Fruit fly (Drosophila melanogaster): Measurements from ENCODE around the gene Art6.

The Art6 gene

DNA sequence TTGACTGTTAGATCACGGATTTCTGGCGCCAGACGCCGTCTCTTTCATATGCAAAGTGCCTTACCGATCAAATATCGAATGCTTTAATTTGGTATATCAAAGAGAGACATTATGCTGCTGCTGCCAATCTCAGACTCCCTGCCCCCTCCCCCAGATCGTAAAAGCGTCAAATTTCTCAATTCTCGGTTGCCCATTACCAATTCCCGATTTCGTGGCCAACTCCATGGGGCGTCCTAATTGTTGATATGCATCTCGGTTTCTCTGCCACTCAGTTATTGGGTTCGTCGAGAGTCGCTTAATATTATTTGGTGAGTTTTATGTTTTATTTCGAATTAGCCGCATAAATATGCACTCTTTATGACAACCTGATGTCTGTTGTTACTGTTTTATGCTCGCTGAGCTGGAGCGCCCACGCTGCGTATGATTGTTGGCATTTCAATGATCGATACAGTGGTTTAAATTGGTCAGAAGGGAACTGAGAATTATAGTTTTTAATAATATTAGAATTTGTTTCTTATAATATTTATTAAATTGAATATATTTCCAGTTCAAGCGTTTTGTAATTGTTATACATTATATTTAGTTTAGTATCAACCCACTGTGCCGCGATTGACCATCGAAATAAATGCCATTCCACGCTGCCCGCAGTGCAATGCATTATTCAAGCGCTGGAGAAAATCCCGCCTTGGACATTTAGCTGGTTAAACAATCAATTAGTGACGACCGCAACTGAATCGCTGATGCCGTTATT is 38.1 kb downstream of the Art6 start (continued):
- TF ChIP-seq CG10959 (GFP tag; IDR thresholded peaks at IDR 0.05) (peak; percentile 46; the same call in 1 of the 2 replicates), CG32767 (GFP tag; IDR thresholded peaks at IDR 0.05) (peak; percentile 44; the same call in 1 of the 2 replicates), exex (tag; optimal IDR thresholded peaks at IDR 0.05) (no peak), phol (tag; optimal IDR thresholded peaks at IDR 0.05) (peak; percentile 55), CG7372 (GFP tag; IDR thresholded peaks at IDR 0.05) (peak; percentile 35; the same call in 1 of the 2 replicates), tgo (GFP tag; IDR thresholded peaks at IDR 0.05) (peak; percentile 60), hkb (optimal IDR thresholded peaks at IDR 0.05) (no peak), hkb (GFP tag; IDR thresholded peaks at IDR 0.05) (peak; percentile 68; the same call in 1 of the 2 replicates), Rx (GFP tag; IDR thresholded peaks at IDR 0.05) (no peak), Bdp1 (GFP tag; optimal IDR thresholded peaks at IDR 0.05) (no peak), abd-A (tag; optimal IDR thresholded peaks at IDR 0.05) (peak; percentile 93), CG31441 (GFP tag; IDR thresholded peaks at IDR 0.05) (peak; percentile 68), dysf (GFP tag; IDR thresholded peaks at IDR 0.05) (peak; percentile 49; the same call in 2 of the 3 replicates), sob (GFP tag; IDR thresholded peaks at IDR 0.05) (peak; percentile 8; the same call in 1 of the 2 replicates), Chrac-16 (GFP tag; optimal IDR thresholded peaks at IDR 0.05) (no peak), CG15269 (tag; optimal IDR thresholded peaks at IDR 0.05) (peak; percentile 53), zfh1 (GFP tag; IDR thresholded peaks at IDR 0.05) (peak; percentile 56; the same call in 2 of the 3 replicates), tio (GFP tag; optimal IDR thresholded peaks at IDR 0.05) (peak; percentile 1), toy (GFP tag; IDR thresholded peaks at IDR 0.05) (no peak), ase (GFP tag; IDR thresholded peaks at IDR 0.05) (peak; percentile 42; the same call in 1 of the 3 replicates), grau (tag; optimal IDR thresholded peaks at IDR 0.05) (peak; percentile 44), pnt (GFP tag; optimal IDR thresholded peaks at IDR 0.05) (no peak), CG10431 (GFP tag; optimal IDR thresholded peaks at IDR 0.05) (no peak), ind (GFP tag; optimal IDR thresholded peaks at IDR 0.05) (no peak), Eip74EF (GFP tag; optimal IDR thresholded peaks at IDR 0.05) (peak in 1 of 2 experiments; percentile 16), sens (GFP tag) (peak; percentile 58), CG4820 (GFP tag; optimal IDR thresholded peaks at IDR 0.05) (no peak), CG10979 (tag; optimal IDR thresholded peaks at IDR 0.05) (peak; percentile 66), dmrt99B (tag; optimal IDR thresholded peaks at IDR 0.05) (peak; percentile 75), CG5953 (GFP tag; IDR thresholded peaks at IDR 0.05) (no peak), gcm (GFP tag; optimal IDR thresholded peaks at IDR 0.05) (peak; percentile 39), cwo (GFP tag; optimal IDR thresholded peaks at IDR 0.05) (no peak), chinmo (GFP tag; IDR thresholded peaks at IDR 0.05; ENCODE audit: partially characterized antibody) (no peak), lola (GFP tag; optimal IDR thresholded peaks at IDR 0.05) (peak in 1 of 3 experiments; percentile 9), oc (tag; optimal IDR thresholded peaks at IDR 0.05) (peak; percentile 35), wek (GFP tag; optimal IDR thresholded peaks at IDR 0.05) (no peak), CG15601 (tag; optimal IDR thresholded peaks at IDR 0.05) (peak; percentile 1), vfl (GFP tag; optimal IDR thresholded peaks at IDR 0.05) (no peak), pzg (GFP tag; optimal IDR thresholded peaks at IDR 0.05) (no peak), CG8924 (tag; optimal IDR thresholded peaks at IDR 0.05) (peak; percentile 58), CG17359 (tag; optimal IDR thresholded peaks at IDR 0.05) (peak; percentile 51), tin (GFP tag; optimal IDR thresholded peaks at IDR 0.05) (peak; percentile 29), CG30403 (GFP tag; optimal IDR thresholded peaks at IDR 0.05) (peak; percentile 19), Nf-YB (GFP tag; optimal IDR thresholded peaks at IDR 0.05) (peak; percentile 8), CG12236 (GFP tag; optimal IDR thresholded peaks at IDR 0.05) (no peak), CG17328 (GFP tag; IDR thresholded peaks at IDR 0.05) (peak; percentile 63), her (GFP tag; optimal IDR thresholded peaks at IDR 0.05) (no peak), az2 (GFP tag; optimal IDR thresholded peaks at IDR 0.05) (peak; percentile 32), row (GFP tag; IDR thresholded peaks at IDR 0.05) (peak; percentile 52)
